Fruit fly (Drosophila melanogaster) whole organism, embryonic: ENCODE measurements around the gene CG4459.

ENCODE experiments used
- Abd-B ChIP-seq: fragments of 200-800 bp; sonication (Bioruptor generic); optimal IDR thresholded peaks from 2 replicates; lab custom pipeline; 2018; ENCODE audit warnings: missing biosample characterization, mild to moderate bottlenecking, missing genetic modification characterization, moderate library complexity
- Bdp1 ChIP-seq: fragments of 200-800 bp; sonication (Bioruptor generic); optimal IDR thresholded peaks from 3 replicates; lab custom pipeline; 2016; ENCODE audit warnings: missing biosample characterization, missing genetic modification characterization
- BtbVII ChIP-seq: fragments of 200-800 bp; sonication (Bioruptor generic); optimal IDR thresholded peaks from 3 replicates; lab custom pipeline; 2017; ENCODE audit warnings: missing biosample characterization, mild to moderate bottlenecking, missing genetic modification characterization
- CG11085 ChIP-seq: fragments of 200-800 bp; sonication (Bioruptor generic); IDR thresholded peaks from 2 replicates; pipeline ENCODE4 v1.3.6; 2022; ENCODE audit warnings: missing biosample characterization, missing genetic modification characterization
- CG12071 ChIP-seq: fragments of 200-800 bp; sonication (Bioruptor generic); optimal IDR thresholded peaks from 3 replicates; lab custom pipeline; 2018; ENCODE audit warnings: missing biosample characterization, mild to moderate bottlenecking, missing genetic modification characterization
- CG12391 ChIP-seq: fragments of 200-800 bp; sonication (Bioruptor generic); optimal IDR thresholded peaks from 3 replicates; lab custom pipeline; 2018; ENCODE audit warnings: missing biosample characterization, mild to moderate bottlenecking, missing genetic modification characterization, moderate library complexity
- CG15514 ChIP-seq: fragments of 200-800 bp; sonication (Bioruptor generic); optimal IDR thresholded peaks from 3 replicates; lab custom pipeline; 2017; ENCODE audit warnings: missing biosample characterization, missing genetic modification characterization, mild to moderate bottlenecking, moderate library complexity, missing genetic modification reagents
- CG17186 ChIP-seq: fragments of 200-800 bp; sonication (Bioruptor generic); optimal IDR thresholded peaks from 3 replicates; lab custom pipeline; 2017; ENCODE audit warnings: missing biosample characterization, missing genetic modification reagents, missing genetic modification characterization
- CG17361 ChIP-seq: fragments of 200-800 bp; sonication (Bioruptor generic); IDR thresholded peaks from 3 replicates; pipeline ENCODE4 v1.3.6; 2022; ENCODE audit warnings: missing biosample characterization, missing genetic modification characterization
- CG17802 ChIP-seq: fragments of 200-800 bp; sonication (Bioruptor generic); optimal IDR thresholded peaks from 2 replicates; lab custom pipeline; 2018; ENCODE audit warnings: missing biosample characterization, mild to moderate bottlenecking, missing genetic modification characterization, moderate library complexity
- CG1832 ChIP-seq: fragments of 200-800 bp; sonication (Bioruptor generic); optimal IDR thresholded peaks from 2 replicates; lab custom pipeline; 2017; ENCODE audit warnings: missing biosample characterization, mild to moderate bottlenecking, missing genetic modification characterization, inconsistent platforms
- CG18764 ChIP-seq: fragments of 200-800 bp; sonication (Bioruptor generic); optimal IDR thresholded peaks from 3 replicates; lab custom pipeline; 2016; ENCODE audit warnings: missing biosample characterization, missing genetic modification characterization
- CG34376 ChIP-seq: fragments of 200-800 bp; sonication (Bioruptor generic); optimal IDR thresholded peaks from 2 replicates; lab custom pipeline; 2018; ENCODE audit warnings: missing biosample characterization, mild to moderate bottlenecking, missing genetic modification characterization
- CG3838 ChIP-seq: fragments of 200-800 bp; sonication (Bioruptor generic); optimal IDR thresholded peaks from 3 replicates; lab custom pipeline; 2016; ENCODE audit warnings: missing biosample characterization, missing genetic modification characterization
- CG8478 ChIP-seq: fragments of >200 bp; optimal IDR thresholded peaks from 2 replicates; lab custom pipeline; 2018
- CG8765 ChIP-seq: fragments of 200-800 bp; sonication (Bioruptor generic); IDR thresholded peaks from 2 replicates; pipeline ENCODE4 v1.3.6; 2022; ENCODE audit warnings: missing biosample characterization, missing genetic modification characterization
- CG9609 ChIP-seq: fragments of 200-800 bp; sonication (Bioruptor generic); optimal IDR thresholded peaks from 3 replicates; lab custom pipeline; 2016; ENCODE audit warnings: missing biosample characterization, missing genetic modification characterization
- CG9876 ChIP-seq: fragments of 200-800 bp; sonication (Bioruptor generic); optimal IDR thresholded peaks from 2 replicates; lab custom pipeline; 2016; ENCODE audit warnings: missing biosample characterization, missing genetic modification characterization
- Chrac-16 ChIP-seq: fragments of 200-800 bp; sonication (Bioruptor generic); optimal IDR thresholded peaks from 3 replicates; lab custom pipeline; 2016; ENCODE audit warnings: missing biosample characterization, missing genetic modification characterization
- CoRest ChIP-seq: fragments of 200-800 bp; sonication (Bioruptor generic); optimal IDR thresholded peaks from 3 replicates; lab custom pipeline; 2018; ENCODE audit warnings: missing biosample characterization, mild to moderate bottlenecking, missing genetic modification characterization, moderate library complexity
- Dbx ChIP-seq: fragments of 200-800 bp; sonication (Bioruptor generic); IDR thresholded peaks from 3 replicates; pipeline ENCODE4 v1.3.6; 2022; ENCODE audit warnings: missing biosample characterization, missing genetic modification characterization
- Eip74EF ChIP-seq, 2 experiments: fragments of 200-800 bp in 1 of 2; fragments of >200 bp in 1 of 2; sonication (Bioruptor generic) in 1 of 2; optimal IDR thresholded peaks; 2 replicates each; lab custom pipeline; 2017 to 2019; ENCODE audit warnings: missing biosample characterization in 2 of 2, missing genetic modification characterization in 2 of 2, mild to moderate bottlenecking in 1 of 2, moderate library complexity in 1 of 2
- Fer3 ChIP-seq: fragments of 200-800 bp; sonication (Bioruptor generic); optimal IDR thresholded peaks from 2 replicates; lab custom pipeline; 2018; ENCODE audit warnings: missing biosample characterization, mild to moderate bottlenecking, missing genetic modification characterization, moderate library complexity
- H2.0 ChIP-seq: fragments of 200-800 bp; sonication (Bioruptor generic); IDR thresholded peaks from 2 replicates; pipeline ENCODE4 v1.3.6; 2022; ENCODE audit warnings: missing biosample characterization, missing genetic modification characterization
- HLH3B ChIP-seq: fragments of 200-800 bp; sonication (Bioruptor generic); IDR thresholded peaks from 2 replicates; pipeline ENCODE4 v1.3.6; 2022; ENCODE audit warnings: missing biosample characterization, missing genetic modification characterization
- Hr78 ChIP-seq, 2 experiments: fragments of 200-800 bp in 1 of 2; fragments of >200 bp in 1 of 2; sonication (Bioruptor generic) in 1 of 2; optimal IDR thresholded peaks; 2 replicates each; lab custom pipeline; 2017 to 2019; ENCODE audit warnings: missing biosample characterization in 2 of 2, missing genetic modification characterization in 2 of 2, mild to moderate bottlenecking in 1 of 2, moderate library complexity in 1 of 2
- Max ChIP-seq: fragments of 200-800 bp; sonication (Bioruptor generic); optimal IDR thresholded peaks from 2 replicates; lab custom pipeline; 2016; ENCODE audit warnings: missing biosample characterization, mild to moderate bottlenecking, missing genetic modification characterization
- Myb ChIP-seq: fragments of 200-800 bp; sonication (Bioruptor generic); optimal IDR thresholded peaks from 2 replicates; lab custom pipeline; 2016; ENCODE audit warnings: missing biosample characterization, missing genetic modification characterization
- Opbp ChIP-seq: fragments of 200-800 bp; sonication (Bioruptor generic); IDR thresholded peaks from 3 replicates; pipeline ENCODE4 v1.3.6; 2022; ENCODE audit warnings: missing biosample characterization, missing genetic modification characterization; ENCODE audit not compliant: partially characterized antibody
- Sry-δ ChIP-seq: fragments of 200-800 bp; sonication (Bioruptor generic); optimal IDR thresholded peaks from 2 replicates; lab custom pipeline; 2016; ENCODE audit warnings: missing biosample characterization, missing genetic modification characterization
- Xrp1 ChIP-seq: fragments of 200-800 bp; sonication (Bioruptor generic); IDR thresholded peaks from 2 replicates; pipeline ENCODE4 v1.3.6; 2022; ENCODE audit warnings: missing biosample characterization, missing genetic modification characterization
- abd-A ChIP-seq: fragments of 200-800 bp; sonication (Bioruptor generic); optimal IDR thresholded peaks from 3 replicates; lab custom pipeline; 2019; ENCODE audit warnings: missing biosample characterization, mild to moderate bottlenecking, missing genetic modification characterization, moderate library complexity
- ap ChIP-seq: fragments of 200-800 bp; sonication (Bioruptor generic); IDR thresholded peaks from 2 replicates; pipeline ENCODE4 v1.3.6; 2022; ENCODE audit warnings: missing biosample characterization, missing genetic modification characterization
- bsh ChIP-seq, 2 experiments: fragments of 200-800 bp; sonication (Bioruptor generic); optimal IDR thresholded peaks; 2 replicates each; lab custom pipeline; 2017 to 2018; ENCODE audit warnings: mild to moderate bottlenecking in 2 of 2, missing biosample characterization in 2 of 2, missing genetic modification characterization in 2 of 2, moderate library complexity in 1 of 2
- cato ChIP-seq: fragments of 200-800 bp; sonication (Bioruptor generic); optimal IDR thresholded peaks from 2 replicates; lab custom pipeline; 2016; ENCODE audit warnings: missing biosample characterization, missing genetic modification characterization, borderline replicate concordance
- chinmo ChIP-seq: fragments of 200-800 bp; sonication (Bioruptor generic); IDR thresholded peaks from 4 replicates; pipeline ENCODE4 v1.3.6; 2022; ENCODE audit warnings: missing biosample characterization, missing genetic modification characterization; ENCODE audit not compliant: partially characterized antibody
- crp ChIP-seq, 2 experiments: fragments of 200-800 bp; sonication (Bioruptor generic); optimal IDR thresholded peaks; 2 replicates in 1 of 2; 3 replicates in 1 of 2; lab custom pipeline; 2017; ENCODE audit warnings: missing biosample characterization in 2 of 2, missing genetic modification characterization in 2 of 2, mild to moderate bottlenecking in 1 of 2, moderate library complexity in 1 of 2
- dan ChIP-seq: fragments of 200-800 bp; sonication (Bioruptor generic); IDR thresholded peaks from 2 replicates; pipeline ENCODE4 v1.3.6; 2022; ENCODE audit warnings: missing biosample characterization, missing genetic modification characterization
- fd102C ChIP-seq: fragments of 200-800 bp; sonication (Bioruptor generic); optimal IDR thresholded peaks from 2 replicates; lab custom pipeline; 2018; ENCODE audit warnings: missing biosample characterization, mild to moderate bottlenecking, missing genetic modification characterization, moderate library complexity
- fu2 ChIP-seq: fragments of 200-800 bp; sonication (Bioruptor generic); optimal IDR thresholded peaks from 2 replicates; lab custom pipeline; 2016; ENCODE audit warnings: missing biosample characterization, missing genetic modification characterization
- hth ChIP-seq: fragments of >200 bp; optimal IDR thresholded peaks from 2 replicates; lab custom pipeline; 2017; ENCODE audit warnings: inconsistent platforms
- nmo ChIP-seq: fragments of 200-800 bp; sonication (Bioruptor generic); optimal IDR thresholded peaks from 2 replicates; lab custom pipeline; 2018; ENCODE audit warnings: missing biosample characterization, mild to moderate bottlenecking, missing genetic modification characterization, moderate library complexity
- onecut ChIP-seq: fragments of 200-800 bp; sonication (Bioruptor generic); IDR thresholded peaks from 2 replicates; pipeline ENCODE4 v1.3.6; 2022; ENCODE audit warnings: missing biosample characterization, missing genetic modification characterization
- run ChIP-seq: fragments of 200-800 bp; sonication (Bioruptor generic); optimal IDR thresholded peaks from 3 replicates; lab custom pipeline; 2018; ENCODE audit warnings: missing biosample characterization, mild to moderate bottlenecking, missing genetic modification characterization
- sens ChIP-seq: fragments of 200-800 bp; sonication (Bioruptor generic); peaks from one replicate; lab custom pipeline; 2016; ENCODE audit warnings: missing biosample characterization, missing genetic modification characterization
- so ChIP-seq: fragments of 200-800 bp; sonication (Bioruptor generic); IDR thresholded peaks from 3 replicates; pipeline ENCODE4 v1.3.6; 2022; ENCODE audit warnings: missing biosample characterization, missing genetic modification characterization
- ssp ChIP-seq: fragments of 200-800 bp; sonication (Bioruptor generic); IDR thresholded peaks from 2 replicates; pipeline ENCODE4 v1.3.6; 2022; ENCODE audit warnings: missing biosample characterization, missing genetic modification characterization
- stwl ChIP-seq: fragments of 200-800 bp; sonication (Bioruptor generic); optimal IDR thresholded peaks from 3 replicates; lab custom pipeline; 2018; ENCODE audit warnings: missing biosample characterization, mild to moderate bottlenecking, missing genetic modification characterization, moderate library complexity
- trh ChIP-seq: fragments of 200-800 bp; sonication (Bioruptor generic); optimal IDR thresholded peaks from 2 replicates; lab custom pipeline; 2016; ENCODE audit warnings: missing biosample characterization, missing genetic modification characterization

Gene CG4459

dm6 chr3R:19902926-19903739, 25.3 kb downstream of the CG4459 start, which contains the start of gene ClpX (continued):
- no peak for TF ChIP-seq CG17361
- TF ChIP-seq cato (GFP tag; lab: Kevin White, UChicago), result no peak
- peak; percentile 82 to 97 for TF ChIP-seq crp (GFP tag; optimal IDR thresholded peaks at IDR 0.05; lab: Kevin White, UChicago)
- TF ChIP-seq Eip74EF (GFP tag; optimal IDR thresholded peaks at IDR 0.05; lab: Kevin White, UChicago), result no peak
- peak; percentile 69 for TF ChIP-seq Opbp (GFP tag; lab: Robert Waterston, UW)
- TF ChIP-seq dan (GFP tag; lab: Robert Waterston, UW), result no peak
- peak; percentile 63 for TF ChIP-seq CG15514 (GFP tag; lab: Kevin White, UChicago)
- peak; percentile 80 for TF ChIP-seq sens (GFP tag; lab: Kevin White, UChicago)
- TF ChIP-seq CG11085 (GFP tag; lab: Robert Waterston, UW), result no peak
- TF ChIP-seq CG12391 (tag; lab: Kevin White, UChicago), result peak; percentile 7
- no peak for TF ChIP-seq CG9609
- TF ChIP-seq CG17186 (GFP tag; lab: Kevin White, UChicago), result peak; percentile 81
- no peak for TF ChIP-seq fu2
- TF ChIP-seq hth (lab: Kevin White, UChicago), result no peak
- TF ChIP-seq Myb (GFP tag; lab: Kevin White, UChicago), result no peak
- no peak for TF ChIP-seq BtbVII (GFP tag; lab: Kevin White, UChicago)
- TF ChIP-seq Chrac-16 (GFP tag; lab: Kevin White, UChicago), result no peak
- no peak for TF ChIP-seq fd102C (GFP tag; lab: Kevin White, UChicago)
- TF ChIP-seq Dbx, result no peak
- no peak for TF ChIP-seq CG1832 (GFP tag; lab: Kevin White, UChicago)
- no peak for TF ChIP-seq CG18764 (GFP tag; lab: Kevin White, UChicago)
- TF ChIP-seq Sry-δ (GFP tag; lab: Kevin White, UChicago), result peak; percentile 63
- no peak for TF ChIP-seq run (tag; lab: Kevin White, UChicago)
- TF ChIP-seq H2.0 (GFP tag; lab: Robert Waterston, UW), result no peak
- no peak for TF ChIP-seq bsh (GFP tag; optimal IDR thresholded peaks at IDR 0.05; lab: Kevin White, UChicago)
- no peak for TF ChIP-seq Fer3 (tag; lab: Kevin White, UChicago)
- TF ChIP-seq Xrp1, result no peak
- 0 out of 4 replicates have a peak, but pooled peaks have one; percentile 41 for TF ChIP-seq chinmo
- no peak for TF ChIP-seq HLH3B
- TF ChIP-seq ap (GFP tag; lab: Robert Waterston, UW), result no peak
- no peak for TF ChIP-seq CG17802
- TF ChIP-seq CG3838 (GFP tag; lab: Kevin White, UChicago), result no peak
- peak; percentile 68 for TF ChIP-seq stwl (tag; lab: Kevin White, UChicago)
- peak; percentile 37 for TF ChIP-seq CG34376 (GFP tag; lab: Kevin White, UChicago)
- TF ChIP-seq CoRest (tag; lab: Kevin White, UChicago), result peak; percentile 16
- no peak for TF ChIP-seq Abd-B
- no peak for TF ChIP-seq CG8765
- no peak for TF ChIP-seq CG12071
- TF ChIP-seq ssp, result no peak
- no peak for TF ChIP-seq so (GFP tag; lab: Robert Waterston, UW)
- no peak for TF ChIP-seq CG9876
- TF ChIP-seq CG8478 (lab: Kevin White, UChicago), result no peak
- no peak for TF ChIP-seq Bdp1 (GFP tag; lab: Kevin White, UChicago)
- peak; percentile 26 for TF ChIP-seq nmo
- TF ChIP-seq trh (GFP tag; lab: Kevin White, UChicago), result no peak
- TF ChIP-seq Hr78 (GFP tag; optimal IDR thresholded peaks at IDR 0.05; lab: Kevin White, UChicago), result no peak
- TF ChIP-seq Max, result no peak
- no peak for TF ChIP-seq abd-A (tag; lab: Kevin White, UChicago)
- TF ChIP-seq onecut (GFP tag; lab: Robert Waterston, UW), result no peak
